Fruit fly (Drosophila melanogaster): ENCODE data around the gene Klp3A.

Gene Klp3A

DNA sequence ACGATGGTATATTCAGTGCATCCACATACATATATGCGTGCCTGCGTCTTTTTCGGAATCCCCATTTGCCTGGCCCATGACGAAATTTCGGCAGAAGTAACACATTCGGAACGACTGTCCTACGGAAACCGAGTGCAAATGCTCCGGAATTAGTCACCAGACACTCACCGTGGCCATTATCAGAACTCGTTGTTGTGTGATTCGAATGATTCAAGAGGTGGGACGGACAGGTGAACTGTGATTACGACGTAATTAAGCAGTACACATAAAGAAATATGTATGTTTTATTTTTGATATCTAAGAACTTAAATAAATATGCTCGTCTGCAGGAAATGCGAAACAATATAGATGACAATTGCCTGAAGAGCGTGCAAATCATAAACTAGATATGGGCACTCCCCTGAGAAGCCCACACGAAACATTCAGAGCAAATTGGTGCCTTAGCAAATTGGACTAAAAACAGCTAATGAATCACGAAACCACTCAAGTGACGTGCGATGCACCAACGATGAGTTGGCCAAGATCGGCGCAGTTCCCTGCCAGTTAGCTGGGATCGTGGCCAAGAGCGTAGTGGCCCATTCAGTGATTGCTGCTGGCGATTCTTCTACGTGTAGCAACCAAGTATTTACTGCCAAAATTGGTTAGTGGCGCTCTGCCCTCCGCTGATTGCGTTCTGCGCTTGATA, 12.4 kb downstream of the Klp3A start (continued):
- TF ChIP-seq CG11762 (GFP tag; optimal IDR thresholded peaks at IDR 0.05; ENCODE audit: insufficient read depth) = no peak
- TF ChIP-seq fkh (GFP tag; optimal IDR thresholded peaks at IDR 0.05) = peak; percentile 3
- TF ChIP-seq Hr38 (GFP tag; optimal IDR thresholded peaks at IDR 0.05) = no peak
- TF ChIP-seq CG6808 (GFP tag; optimal IDR thresholded peaks at IDR 0.05) = no peak
- TF ChIP-seq Ets21C (GFP tag; optimal IDR thresholded peaks at IDR 0.05) = no peak
- no peak for TF ChIP-seq Blimp-1 (GFP tag; optimal IDR thresholded peaks at IDR 0.05)
- no peak for TF ChIP-seq CG11902 (GFP tag; optimal IDR thresholded peaks at IDR 0.05)
- TF ChIP-seq lz (GFP tag; optimal IDR thresholded peaks at IDR 0.05) = no peak
- TF ChIP-seq CG32006 (GFP tag; optimal IDR thresholded peaks at IDR 0.05) = no peak
- TF ChIP-seq CG1621 (tag; optimal IDR thresholded peaks at IDR 0.05) = no peak
- TF ChIP-seq Eip75B (GFP tag; optimal IDR thresholded peaks at IDR 0.05) = no peak
- no peak for TF ChIP-seq ss (GFP tag; optimal IDR thresholded peaks at IDR 0.05)
- TF ChIP-seq dsx (GFP tag; optimal IDR thresholded peaks at IDR 0.05; ENCODE audit: poor library complexity, severe bottlenecking) = no peak
- TF ChIP-seq Met (GFP tag; optimal IDR thresholded peaks at IDR 0.05) = peak; percentile 13
- peak; percentile 1 for TF ChIP-seq esn (GFP tag; optimal IDR thresholded peaks at IDR 0.05)
- no peak for TF ChIP-seq CG6854 (GFP tag; optimal IDR thresholded peaks at IDR 0.05)

- TF ChIP-seq CG10631 (GFP tag; optimal IDR thresholded peaks at IDR 0.05) = no peak
- no peak for TF ChIP-seq OdsH (GFP tag; optimal IDR thresholded peaks at IDR 0.05)
- no peak for TF ChIP-seq CG11762 (GFP tag; optimal IDR thresholded peaks at IDR 0.05; ENCODE audit: insufficient read depth)
- TF ChIP-seq CG1621 (tag; optimal IDR thresholded peaks at IDR 0.05) = no peak
- TF ChIP-seq svp (GFP tag) = peak; percentile 68
- TF ChIP-seq fkh (GFP tag; optimal IDR thresholded peaks at IDR 0.05) = peak; percentile 59
- TF ChIP-seq CG6854 (GFP tag; optimal IDR thresholded peaks at IDR 0.05) = no peak
- no peak for TF ChIP-seq CG34406 (GFP tag; optimal IDR thresholded peaks at IDR 0.05)
- no peak for TF ChIP-seq Ets96B (tag; optimal IDR thresholded peaks at IDR 0.05)
- no peak for TF ChIP-seq CG6792 (GFP tag; optimal IDR thresholded peaks at IDR 0.05)
- TF ChIP-seq Gug (GFP tag; IDR thresholded peaks at IDR 0.05) = no peak
- TF ChIP-seq spab (GFP tag; optimal IDR thresholded peaks at IDR 0.05) = no peak
- no peak for TF ChIP-seq CG16779 (tag; optimal IDR thresholded peaks at IDR 0.05)
Measured at dm6 chrX:2590607-2591006, 13.2 kb downstream of the Klp3A start.

dm6 chrX:2589446-2590038, 14.3 kb downstream of the Klp3A start:
- TF ChIP-seq CG9139 (GFP tag; optimal IDR thresholded peaks at IDR 0.05) (peak; percentile 31), Met (GFP tag; optimal IDR thresholded peaks at IDR 0.05) (peak; percentile 92), eg (GFP tag; IDR thresholded peaks at IDR 0.05) (peak; percentile 98), Ets21C (GFP tag; optimal IDR thresholded peaks at IDR 0.05) (peak; percentile 92), pdm3 (GFP tag; optimal IDR thresholded peaks at IDR 0.05) (peak; percentile 96), CG16779 (tag; optimal IDR thresholded peaks at IDR 0.05) (peak; percentile 73), CG34406 (GFP tag; optimal IDR thresholded peaks at IDR 0.05) (peak; percentile 93), esn (GFP tag; optimal IDR thresholded peaks at IDR 0.05) (peak; percentile 95), CG7368 (GFP tag; optimal IDR thresholded peaks at IDR 0.05) (peak; percentile 95), Ets96B (tag; optimal IDR thresholded peaks at IDR 0.05) (peak; percentile 77), Lpt (GFP tag; optimal IDR thresholded peaks at IDR 0.05) (peak; percentile 92), CG32006 (GFP tag; optimal IDR thresholded peaks at IDR 0.05) (peak; percentile 96), dsx (GFP tag; optimal IDR thresholded peaks at IDR 0.05; ENCODE audit: poor library complexity, severe bottlenecking) (peak; percentile 64), CG10631 (GFP tag; optimal IDR thresholded peaks at IDR 0.05) (peak; percentile 89), cyc (GFP tag; optimal IDR thresholded peaks at IDR 0.05) (peak; percentile 97), CG15336 (GFP tag; IDR thresholded peaks at IDR 0.05) (peak; percentile 95), CG6808 (GFP tag; optimal IDR thresholded peaks at IDR 0.05) (peak; percentile 41), CG8632 (GFP tag; optimal IDR thresholded peaks at IDR 0.05) (peak; percentile 85), Gug (GFP tag; IDR thresholded peaks at IDR 0.05) (peak; percentile 93), Eip78C (GFP tag) (peak; percentile 97), CG31627 (GFP tag; optimal IDR thresholded peaks at IDR 0.05) (peak; percentile 97), CG11762 (GFP tag; optimal IDR thresholded peaks at IDR 0.05; ENCODE audit: insufficient read depth) (peak; percentile 88), fd59A (GFP tag; optimal IDR thresholded peaks at IDR 0.05) (peak; percentile 71), CG6276 (GFP tag; optimal IDR thresholded peaks at IDR 0.05) (peak; percentile 91), CG6792 (GFP tag; optimal IDR thresholded peaks at IDR 0.05) (peak; percentile 97), CG10669 (GFP tag; optimal IDR thresholded peaks at IDR 0.05) (peak; percentile 78), Sox14 (GFP tag; optimal IDR thresholded peaks at IDR 0.05) (peak; percentile 94), CG8319 (GFP tag; optimal IDR thresholded peaks at IDR 0.05) (peak; percentile 93), CG11902 (GFP tag; optimal IDR thresholded peaks at IDR 0.05) (peak; percentile 92), Smox (GFP tag; optimal IDR thresholded peaks at IDR 0.05) (peak; percentile 93), Hr4 (GFP tag; optimal IDR thresholded peaks at IDR 0.05) (peak; percentile 95), dac (GFP tag; optimal IDR thresholded peaks at IDR 0.05) (peak; percentile 94)

All from whole organism, prepupa.